Worm (Caenorhabditis elegans) whole organism, L4 larva: ENCODE measurements around the gene F32D8.5.

Experiments
- F44E2.7 ChIP-seq: fragments of 200-800 bp; sonication (Bioruptor generic); IDR thresholded peaks from 2 replicates; pipeline ENCODE4 v2.1.2; 2022; ENCODE audit warnings: missing genetic modification characterization, missing compliant biosample characterization
- T26A8.4 ChIP-seq: fragments of 200-800 bp; sonication (Bioruptor generic); IDR thresholded peaks from 2 replicates; pipeline ENCODE4 v1.3.6; 2022; ENCODE audit warnings: missing genetic modification characterization, missing compliant biosample characterization
- Y5F2A.4 ChIP-seq: fragments of 200-800 bp; sonication (Bioruptor generic); optimal IDR thresholded peaks from 2 replicates; lab custom pipeline; 2018; ENCODE audit warnings: mild to moderate bottlenecking, missing genetic modification characterization, missing compliant biosample characterization
- aha-1 ChIP-seq: fragments of 150-350 bp; peaks from one replicate; lab custom pipeline; 2014; ENCODE audit warnings: missing biosample characterization, missing genetic modification characterization
- arid-1 ChIP-seq: fragments of 200-800 bp; sonication (Bioruptor generic); conservative IDR thresholded peaks from 2 replicates; pipeline ENCODE4 v1.3.6; 2022; ENCODE audit warnings: missing genetic modification reagents, missing genetic modification characterization, missing compliant biosample characterization
- ceh-20 ChIP-seq: fragments of 200-800 bp; sonication (Bioruptor generic); IDR thresholded peaks from 2 replicates; pipeline ENCODE4 v1.3.6; 2022; ENCODE audit warnings: missing genetic modification reagents, missing genetic modification characterization, missing compliant biosample characterization
- ceh-82 ChIP-seq: sonication (generic microtip); optimal IDR thresholded peaks from 2 replicates; lab custom pipeline; 2017; ENCODE audit warnings: missing biosample characterization, missing genetic modification characterization
- ctbp-1 ChIP-seq: fragments of 200-800 bp; sonication (Bioruptor generic); IDR thresholded peaks from 2 replicates; pipeline ENCODE4 v1.3.6; 2022; ENCODE audit warnings: missing genetic modification reagents, missing genetic modification characterization, missing compliant biosample characterization
- daf-12 ChIP-seq: fragments of 150-350 bp; optimal IDR thresholded peaks from 2 replicates; lab custom pipeline; 2014; ENCODE audit warnings: missing biosample characterization, missing genetic modification reagents, missing genetic modification characterization
- dmd-6 ChIP-seq: fragments of 200-800 bp; sonication (Bioruptor generic); IDR thresholded peaks from 2 replicates; pipeline ENCODE4 v1.3.6; 2022; ENCODE audit warnings: missing genetic modification reagents, missing genetic modification characterization, missing compliant biosample characterization
- dmd-8 ChIP-seq: fragments of 200-800 bp; sonication (Bioruptor generic); IDR thresholded peaks from 2 replicates; pipeline ENCODE4 v1.3.6; 2022; ENCODE audit warnings: missing genetic modification characterization, missing compliant biosample characterization
- duxl-1 ChIP-seq: sonication (generic microtip); optimal IDR thresholded peaks from 2 replicates; lab custom pipeline; 2016; ENCODE audit warnings: mild to moderate bottlenecking, missing genetic modification characterization, moderate library complexity, missing compliant biosample characterization; ENCODE audit not compliant: poor library complexity
- dve-1 ChIP-seq: sonication (generic microtip); optimal IDR thresholded peaks from 2 replicates; lab custom pipeline; 2017; ENCODE audit warnings: antibody characterized with exemption, mild to moderate bottlenecking, missing genetic modification characterization, missing compliant biosample characterization; ENCODE audit not compliant: insufficient read depth
- fkh-10 ChIP-seq: fragments of 150-350 bp; optimal IDR thresholded peaks from 2 replicates; lab custom pipeline; 2014; ENCODE audit warnings: missing biosample characterization, missing genetic modification reagents, missing genetic modification characterization
- hlh-30 ChIP-seq: sonication (generic microtip); optimal IDR thresholded peaks from 2 replicates; lab custom pipeline; 2017; ENCODE audit warnings: antibody characterized with exemption, mild to moderate bottlenecking, missing genetic modification characterization, missing compliant biosample characterization; ENCODE audit not compliant: insufficient read depth
- hmg-1.1 ChIP-seq: fragments of 200-800 bp; sonication (Bioruptor generic); IDR thresholded peaks from 2 replicates; pipeline ENCODE4 v1.3.6; 2022; ENCODE audit warnings: missing genetic modification reagents, missing genetic modification characterization, missing compliant biosample characterization
- lim-7 ChIP-seq: fragments of 200-800 bp; sonication (Bioruptor generic); IDR thresholded peaks from 2 replicates; pipeline ENCODE4 v1.3.6; 2022; ENCODE audit warnings: missing genetic modification characterization, missing compliant biosample characterization
- lsy-2 ChIP-seq, 2 experiments: fragments of 150-350 bp in 1 of 2; sonication (generic microtip) in 1 of 2; optimal IDR thresholded peaks; 2 replicates each; lab custom pipeline; 2014 to 2017; ENCODE audit warnings: missing biosample characterization in 2 of 2, missing genetic modification characterization in 2 of 2
- madf-9 ChIP-seq: fragments of 200-800 bp; sonication (Bioruptor generic); conservative IDR thresholded peaks from 2 replicates; pipeline ENCODE4 v1.3.6; 2022; ENCODE audit warnings: missing genetic modification reagents, missing genetic modification characterization, missing compliant biosample characterization
- mdl-1 ChIP-seq, 2 experiments: fragments of 150-350 bp in 1 of 2; sonication (generic microtip) in 1 of 2; optimal IDR thresholded peaks; 2 replicates each; lab custom pipeline; 2014 to 2017; ENCODE audit warnings: missing biosample characterization in 2 of 2, missing genetic modification characterization in 2 of 2
- mep-1 ChIP-seq: fragments of 150-350 bp; sonication (generic microtip); optimal IDR thresholded peaks from 3 replicates; lab custom pipeline; 2014; ENCODE audit warnings: missing biosample characterization, missing genetic modification characterization
- mxl-3 ChIP-seq: fragments of 200-800 bp; sonication (Bioruptor generic); optimal IDR thresholded peaks from 2 replicates; lab custom pipeline; 2018; ENCODE audit warnings: mild to moderate bottlenecking, missing genetic modification characterization, missing compliant biosample characterization
- nhr-10 ChIP-seq: fragments of 150-350 bp; optimal IDR thresholded peaks from 2 replicates; lab custom pipeline; 2014; ENCODE audit warnings: missing biosample characterization, missing genetic modification characterization
- nhr-11 ChIP-seq: fragments of 150-350 bp; optimal IDR thresholded peaks from 2 replicates; lab custom pipeline; 2014; ENCODE audit warnings: missing biosample characterization, missing genetic modification characterization
- nhr-28 ChIP-seq: fragments of 150-350 bp; optimal IDR thresholded peaks from 2 replicates; lab custom pipeline; 2014; ENCODE audit warnings: missing biosample characterization, missing genetic modification characterization
- nhr-48 ChIP-seq: sonication (generic microtip); optimal IDR thresholded peaks from 2 replicates; lab custom pipeline; 2016; ENCODE audit warnings: mild to moderate bottlenecking, missing genetic modification characterization, missing compliant biosample characterization
- nhr-77 ChIP-seq: fragments of 150-350 bp; optimal IDR thresholded peaks from 2 replicates; lab custom pipeline; 2014; ENCODE audit warnings: missing biosample characterization, missing genetic modification characterization
- php-3 ChIP-seq: fragments of 200-800 bp; sonication (Bioruptor generic); IDR thresholded peaks from 2 replicates; pipeline ENCODE4 v1.3.6; 2022; ENCODE audit warnings: missing genetic modification reagents, missing genetic modification characterization, missing compliant biosample characterization
- pqm-1 ChIP-seq: sonication (generic microtip); optimal IDR thresholded peaks from 2 replicates; lab custom pipeline; 2017; ENCODE audit warnings: missing biosample characterization, missing genetic modification characterization
- rbr-2 ChIP-seq: sonication (generic microtip); optimal IDR thresholded peaks from 2 replicates; lab custom pipeline; 2016; ENCODE audit warnings: missing genotype, missing genetic modification characterization, missing compliant biosample characterization
- snpc-4 ChIP-seq: fragments of 150-350 bp; optimal IDR thresholded peaks from 2 replicates; lab custom pipeline; 2014; ENCODE audit warnings: missing biosample characterization, missing genetic modification characterization
- spr-3 ChIP-seq: fragments of 200-800 bp; sonication (Bioruptor generic); optimal IDR thresholded peaks from 2 replicates; lab custom pipeline; 2018; ENCODE audit warnings: mild to moderate bottlenecking, missing genetic modification characterization, missing compliant biosample characterization
- tag-97 ChIP-seq: fragments of 200-800 bp; sonication (Bioruptor generic); IDR thresholded peaks from 2 replicates; pipeline ENCODE4 v1.3.6; 2022; ENCODE audit warnings: missing genetic modification characterization, missing compliant biosample characterization
- unc-39 ChIP-seq: sonication (generic microtip); optimal IDR thresholded peaks from 2 replicates; lab custom pipeline; 2017; ENCODE audit warnings: missing biosample characterization, missing genetic modification characterization
- unc-62 ChIP-seq, 3 experiments: fragments of 150-350 bp in 1 of 3; sonication (generic microtip); optimal IDR thresholded peaks in 2 of 3; peaks in 1 of 3; 1 replicate in 1 of 3; 2 replicates in 2 of 3; lab custom pipeline; 2014 to 2017; ENCODE audit warnings: missing biosample characterization in 3 of 3, missing genetic modification characterization in 3 of 3, missing genetic modification reagents in 3 of 3, missing genotype in 1 of 3
- zfp-3 ChIP-seq: fragments of 200-800 bp; sonication (Bioruptor generic); conservative IDR thresholded peaks from 2 replicates; pipeline ENCODE4 v1.3.6; 2022; ENCODE audit warnings: missing genetic modification reagents, missing genetic modification characterization, missing compliant biosample characterization

The F32D8.5 gene

DNA sequence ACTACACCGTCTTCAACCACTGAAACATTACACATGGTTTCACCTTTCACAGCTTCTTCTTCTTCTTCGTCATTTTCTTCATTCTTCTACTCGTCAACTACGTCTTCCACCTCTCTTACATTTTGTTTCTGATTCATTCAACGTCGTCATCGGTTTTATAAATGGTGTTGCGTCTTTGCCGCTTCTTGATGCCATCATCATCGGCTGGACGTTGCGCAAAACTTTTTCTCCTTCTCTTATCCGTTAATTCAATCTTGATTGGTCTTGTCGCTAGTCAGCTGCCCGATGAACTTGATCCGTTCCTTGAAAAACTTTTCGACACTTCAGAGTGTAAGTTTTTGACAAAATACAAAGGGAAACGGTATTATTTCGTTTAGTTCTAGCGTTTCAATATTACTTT, 4.0 kb downstream of the F32D8.5 start:
- TF ChIP-seq unc-62 (GFP tag; optimal IDR thresholded peaks at IDR 0.05 in 1 of 2; lab: Kevin White, UChicago) (peak in 1 of 2 experiments; percentile 29), unc-62 (tag; optimal IDR thresholded peaks at IDR 0.05; lab: Kevin White, UChicago) (no peak), dmd-6 (GFP tag; lab: Robert Waterston, UW) (no peak), dmd-8 (GFP tag; lab: Robert Waterston, UW) (no peak)
- TF ChIP-seq, all 104 proteins: peak for 1

DNA sequence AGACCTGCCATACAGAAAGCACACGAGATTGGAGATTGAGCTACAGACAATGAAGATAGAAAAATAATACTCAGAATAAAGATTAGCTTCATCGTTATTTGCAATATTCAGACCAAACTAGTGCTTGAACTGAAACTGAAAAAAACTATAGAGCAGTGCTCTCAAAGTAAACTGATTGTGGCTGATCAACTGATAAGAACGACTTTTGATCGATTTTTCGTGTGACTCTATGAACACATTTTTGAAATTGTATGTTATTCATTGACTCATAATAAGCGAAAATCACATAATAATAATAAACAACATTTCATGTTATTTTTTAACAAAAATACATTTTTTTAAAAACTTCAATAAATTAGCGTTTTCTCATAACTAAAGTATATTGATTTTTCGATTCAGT, 6.5 kb downstream of the F32D8.5 start, which contains the start of gene spp-16:
Gene spp-16, minus strand, starts transcription at position 179 of the 400 bp plus-strand sequence.
- TF ChIP-seq nhr-77 (tag; lab: Kevin White, UChicago) (no peak), pqm-1 (tag; lab: Kevin White, UChicago) (peak; percentile 53), dve-1 (peak; percentile 16), nhr-28 (peak; percentile 44), T26A8.4 (no peak)

DNA sequence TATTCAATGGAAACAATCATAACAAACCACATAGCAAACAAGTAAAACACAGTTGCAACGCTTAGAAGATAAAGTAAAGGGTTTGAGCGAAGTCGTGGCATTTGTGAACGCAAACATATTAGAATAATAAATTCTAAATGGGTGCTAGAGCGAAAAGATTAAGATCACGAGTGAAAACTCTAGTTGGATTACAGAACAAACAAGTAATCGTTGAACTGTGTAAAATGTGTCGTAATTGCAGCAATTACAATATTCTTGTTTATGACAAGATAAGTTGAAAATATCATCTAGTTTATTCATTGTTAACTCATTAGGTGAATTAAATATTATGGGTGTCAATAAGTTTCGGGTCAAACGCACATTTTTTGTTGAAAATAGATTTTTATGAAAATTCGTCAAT, 8.1 kb downstream of the F32D8.5 start, which contains the start of gene F32D8.8:
Gene F32D8.8, minus strand, starts transcription at position 101 of the 400 bp plus-strand sequence.
- TF ChIP-seq snpc-4, result no peak

DNA sequence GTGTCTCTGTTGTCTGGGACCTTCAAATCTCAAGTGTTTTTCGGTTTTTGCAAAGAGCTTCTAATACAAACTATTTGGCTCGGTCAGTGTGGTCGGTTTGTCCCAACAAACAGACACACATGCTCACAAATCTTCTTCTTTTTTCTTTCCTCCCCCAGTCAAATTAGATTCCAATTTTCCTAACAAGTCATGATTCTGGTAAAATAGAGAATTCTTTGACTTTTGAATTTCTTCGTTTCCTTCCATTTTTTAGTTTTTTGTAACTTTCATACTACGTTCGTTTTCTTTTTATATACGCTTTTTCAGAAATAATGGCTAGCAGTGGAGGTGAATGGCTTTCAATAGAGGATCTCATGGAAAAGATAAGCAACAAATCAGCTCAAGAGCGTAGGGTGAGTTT, 9.1 kb downstream of the F32D8.5 start, which contains the start of gene F32D8.15:
Gene F32D8.15, plus strand, starts transcription at position 301 of the 400 bp plus-strand sequence.
- TF ChIP-seq lim-7 (GFP tag; lab: Robert Waterston, UW), result no peak
- TF ChIP-seq mxl-3 (GFP tag; lab: Kevin White, UChicago), result no peak
- TF ChIP-seq dmd-6 (GFP tag; lab: Robert Waterston, UW), result no peak
- TF ChIP-seq Y5F2A.4 (GFP tag; lab: Kevin White, UChicago), result no peak
- TF ChIP-seq duxl-1 (tag; lab: Kevin White, UChicago), result no peak
- no peak for TF ChIP-seq lsy-2 (tag; optimal IDR thresholded peaks at IDR 0.05; lab: Kevin White, UChicago)
- TF ChIP-seq spr-3 (GFP tag; lab: Kevin White, UChicago), result no peak
- TF ChIP-seq F44E2.7 (GFP tag; lab: Robert Waterston, UW), result no peak
- TF ChIP-seq madf-9, result no peak
- TF ChIP-seq tag-97 (GFP tag; lab: Robert Waterston, UW), result no peak
- TF ChIP-seq ceh-82 (tag; lab: Kevin White, UChicago), result no peak
- TF ChIP-seq nhr-10, result no peak
- TF ChIP-seq nhr-11 (tag; lab: Kevin White, UChicago), result no peak
- no peak for TF ChIP-seq nhr-48 (tag; lab: Kevin White, UChicago)
- TF ChIP-seq daf-12 (tag; lab: Kevin White, UChicago), result no peak
- TF ChIP-seq arid-1 (GFP tag; lab: Robert Waterston, UW), result no peak
- no peak for TF ChIP-seq zfp-3

DNA sequence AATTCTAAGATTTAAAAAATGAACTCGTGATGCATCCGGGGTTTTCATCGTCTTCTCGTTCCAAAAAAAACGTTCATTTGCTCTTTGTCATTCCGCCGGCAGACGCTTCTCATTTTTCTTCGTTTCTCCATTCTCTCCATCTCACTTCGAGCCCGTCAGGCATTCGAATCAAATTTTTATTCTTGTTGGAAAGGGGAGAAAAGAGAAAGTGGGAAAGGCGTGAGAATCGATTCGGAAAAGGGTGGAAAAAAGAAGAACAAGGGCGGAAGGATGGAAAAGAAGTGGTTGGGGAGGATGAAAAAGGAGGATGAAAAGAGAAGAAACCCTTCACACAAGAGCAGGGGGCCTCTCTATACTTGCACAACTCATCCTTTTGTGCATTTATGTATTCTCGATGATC, 10.2 kb downstream of the F32D8.5 start:
- 0 out of 2 replicates have a peak, but pooled peaks have one; percentile 21 for TF ChIP-seq hmg-1.1
- TF ChIP-seq tag-97 (GFP tag; lab: Robert Waterston, UW), result no peak
- TF ChIP-seq mep-1, result peak; percentile 32
- 0 out of 2 replicates have a peak, but pooled peaks have one; percentile 10 for TF ChIP-seq dmd-6 (GFP tag; lab: Robert Waterston, UW)
- TF ChIP-seq lsy-2 (tag; optimal IDR thresholded peaks at IDR 0.05; lab: Kevin White, UChicago), result peak in 1 of 2 experiments; percentile 3
- peak; percentile 13 for TF ChIP-seq hlh-30
- peak in 1 of 2 experiments; percentile 8 for TF ChIP-seq mdl-1 (tag; optimal IDR thresholded peaks at IDR 0.05; lab: Kevin White, UChicago)
- peak in 1 of 2 experiments; percentile 65 for TF ChIP-seq unc-62 (GFP tag; optimal IDR thresholded peaks at IDR 0.05 in 1 of 2; lab: Kevin White, UChicago)
- TF ChIP-seq unc-62 (tag; optimal IDR thresholded peaks at IDR 0.05; lab: Kevin White, UChicago), result no peak
- peak; percentile 34 for TF ChIP-seq rbr-2 (tag; lab: Kevin White, UChicago)
- peak; percentile 87 for TF ChIP-seq aha-1 (tag; lab: Kevin White, UChicago)
- peak; percentile 71 for TF ChIP-seq fkh-10
- 0 out of 2 replicates have a peak, but pooled peaks have one; percentile 12 for TF ChIP-seq ceh-20
- TF ChIP-seq php-3 (GFP tag; lab: Robert Waterston, UW), result no peak
- no peak for TF ChIP-seq unc-39 (tag; lab: Kevin White, UChicago)
- 0 out of 2 replicates have a peak, but pooled peaks have one; percentile 43 for TF ChIP-seq ctbp-1 (GFP tag; lab: Robert Waterston, UW)
